Worm (Caenorhabditis elegans) whole organism, mixed stage, embryonic: ENCODE measurements around the gene pbs-6.

ENCODE experiments used
- M03D4.4 ChIP-seq: sonication (generic microtip); optimal IDR thresholded peaks from 2 replicates; lab custom pipeline; 2017; ENCODE audit warnings: mild to moderate bottlenecking, missing genetic modification characterization, missing compliant biosample characterization
- bed-3 ChIP-seq: fragments of 200-800 bp; sonication (Bioruptor generic); optimal IDR thresholded peaks from 3 replicates; lab custom pipeline; 2018; ENCODE audit warnings: mild to moderate bottlenecking, missing genetic modification characterization, moderate library complexity, missing compliant biosample characterization
- ceh-39 ChIP-seq: fragments of 150-350 bp; optimal IDR thresholded peaks from 2 replicates; lab custom pipeline; 2014; ENCODE audit warnings: missing biosample characterization, missing genetic modification characterization
- ceh-43 ChIP-seq: fragments of 200-800 bp; sonication (Bioruptor generic); optimal IDR thresholded peaks from 2 replicates; lab custom pipeline; 2018; ENCODE audit warnings: mild to moderate bottlenecking, missing genetic modification characterization, moderate library complexity, missing compliant biosample characterization
- ceh-83 ChIP-seq: fragments of 200-800 bp; sonication (Bioruptor generic); optimal IDR thresholded peaks from 2 replicates; lab custom pipeline; 2018; ENCODE audit warnings: mild to moderate bottlenecking, missing genetic modification characterization, missing compliant biosample characterization
- ces-1 ChIP-seq: fragments of 150-350 bp; optimal IDR thresholded peaks from 2 replicates; lab custom pipeline; 2014; ENCODE audit warnings: missing biosample characterization, missing genetic modification reagents, missing genetic modification characterization
- cnd-1 ChIP-seq: fragments of 200-800 bp; sonication (Bioruptor generic); optimal IDR thresholded peaks from 2 replicates; lab custom pipeline; 2018; ENCODE audit warnings: mild to moderate bottlenecking, missing genetic modification characterization, missing compliant biosample characterization
- drap-1 ChIP-seq: fragments of 200-800 bp; sonication (Bioruptor generic); optimal IDR thresholded peaks from 3 replicates; lab custom pipeline; 2018; ENCODE audit warnings: mild to moderate bottlenecking, missing genetic modification characterization, missing compliant biosample characterization
- elt-1 ChIP-seq: sonication (generic microtip); optimal IDR thresholded peaks from 2 replicates; lab custom pipeline; 2017; ENCODE audit warnings: missing genetic modification characterization, mild to moderate bottlenecking, missing compliant biosample characterization, antibody characterized with exemption, moderate library complexity, borderline replicate concordance; ENCODE audit not compliant: insufficient read depth
- flh-1 ChIP-seq: fragments of 200-800 bp; sonication (Bioruptor generic); optimal IDR thresholded peaks from 2 replicates; lab custom pipeline; 2018; ENCODE audit warnings: mild to moderate bottlenecking, missing genetic modification characterization, moderate library complexity, missing compliant biosample characterization
- ham-2 ChIP-seq: fragments of 200-800 bp; sonication (Bioruptor generic); optimal IDR thresholded peaks from 2 replicates; lab custom pipeline; 2018; ENCODE audit warnings: mild to moderate bottlenecking, missing genetic modification characterization, missing compliant biosample characterization
- hlh-1 ChIP-seq: fragments of 150-350 bp; optimal IDR thresholded peaks from 2 replicates; lab custom pipeline; 2014; ENCODE audit warnings: missing biosample characterization, missing genetic modification reagents, missing genetic modification characterization
- lin-13 ChIP-seq: fragments of 150-350 bp; optimal IDR thresholded peaks from 2 replicates; lab custom pipeline; 2014; ENCODE audit warnings: missing biosample characterization, missing genetic modification characterization
- lsy-2 ChIP-seq: fragments of 150-350 bp; optimal IDR thresholded peaks from 2 replicates; lab custom pipeline; 2014; ENCODE audit warnings: missing biosample characterization, missing genetic modification characterization
- mls-2 ChIP-seq: sonication (generic microtip); optimal IDR thresholded peaks from 2 replicates; lab custom pipeline; 2016; ENCODE audit warnings: mild to moderate bottlenecking, missing genetic modification characterization, moderate library complexity, missing compliant biosample characterization
- nhr-12 ChIP-seq: fragments of 150-350 bp; optimal IDR thresholded peaks from 2 replicates; lab custom pipeline; 2014; ENCODE audit warnings: missing biosample characterization, missing genetic modification characterization
- nhr-2 ChIP-seq: fragments of 150-350 bp; optimal IDR thresholded peaks from 2 replicates; lab custom pipeline; 2014; ENCODE audit warnings: missing biosample characterization, missing genetic modification characterization
- nhr-237 ChIP-seq: fragments of 150-350 bp; optimal IDR thresholded peaks from 2 replicates; lab custom pipeline; 2014; ENCODE audit warnings: missing biosample characterization, missing genetic modification characterization
- nhr-28 ChIP-seq: fragments of 150-350 bp; optimal IDR thresholded peaks from 2 replicates; lab custom pipeline; 2014; ENCODE audit warnings: missing biosample characterization, missing genetic modification characterization
- pha-4 ChIP-seq: fragments of 150-350 bp; optimal IDR thresholded peaks from 2 replicates; lab custom pipeline; 2018; ENCODE audit warnings: missing biosample characterization, missing genetic modification reagents, missing genetic modification characterization
- sptf-1 ChIP-seq: sonication (generic microtip); optimal IDR thresholded peaks from 2 replicates; lab custom pipeline; 2017; ENCODE audit warnings: mild to moderate bottlenecking, missing genetic modification characterization, moderate library complexity, missing compliant biosample characterization
- tbx-8 ChIP-seq: fragments of 200-800 bp; sonication (Bioruptor generic); optimal IDR thresholded peaks from 2 replicates; lab custom pipeline; 2018; ENCODE audit warnings: mild to moderate bottlenecking, missing genetic modification characterization, moderate library complexity, missing compliant biosample characterization
- unc-120 ChIP-seq: sonication (generic microtip); optimal IDR thresholded peaks from 2 replicates; lab custom pipeline; 2017; ENCODE audit warnings: missing genetic modification characterization, missing compliant biosample characterization; ENCODE audit not compliant: poor library complexity, severe bottlenecking
- unc-39 ChIP-seq: fragments of 150-350 bp; optimal IDR thresholded peaks from 2 replicates; lab custom pipeline; 2014; ENCODE audit warnings: missing biosample characterization, missing genetic modification characterization
- unc-62 ChIP-seq: fragments of 150-350 bp; optimal IDR thresholded peaks from 2 replicates; lab custom pipeline; 2014; ENCODE audit warnings: missing biosample characterization, missing genetic modification reagents, missing genetic modification characterization
- zip-8 ChIP-seq: fragments of 150-350 bp; optimal IDR thresholded peaks from 2 replicates; lab custom pipeline; 2014; ENCODE audit warnings: missing biosample characterization, missing genetic modification characterization
- ztf-11 ChIP-seq: fragments of 150-350 bp; optimal IDR thresholded peaks from 2 replicates; lab custom pipeline; 2014; ENCODE audit warnings: missing biosample characterization, missing genetic modification characterization

pbs-6 gene

ce11 chrIII:8229480-8229879 is 14.4 kb downstream of the pbs-6 start:
- TF ChIP-seq unc-120 (tag; lab: Kevin White, UChicago) (no peak), sptf-1 (tag; lab: Kevin White, UChicago) (no peak), nhr-237 (tag; lab: Kevin White, UChicago) (no peak), ceh-43 (no peak), nhr-28 (tag; lab: Kevin White, UChicago) (no peak), ceh-83 (no peak), tbx-8 (GFP tag; lab: Kevin White, UChicago) (no peak), unc-62 (no peak), ham-2 (no peak), pha-4 (tag; lab: Kevin White, UChicago) (no peak), bed-3 (GFP tag; lab: Kevin White, UChicago) (no peak), M03D4.4 (tag; lab: Kevin White, UChicago) (no peak), elt-1 (tag; lab: Kevin White, UChicago) (no peak)
- TF ChIP-seq, all 35 proteins: peak for 0

- TF ChIP-seq mls-2 (no peak), ceh-39 (tag; lab: Kevin White, UChicago) (no peak), bed-3 (GFP tag; lab: Kevin White, UChicago) (no peak), zip-8 (no peak), unc-120 (tag; lab: Kevin White, UChicago) (no peak), unc-62 (no peak), nhr-12 (tag; lab: Kevin White, UChicago) (no peak), nhr-2 (tag; lab: Kevin White, UChicago) (no peak), ham-2 (no peak), ceh-83 (no peak), drap-1 (GFP tag; lab: Kevin White, UChicago) (no peak), pha-4 (tag; lab: Kevin White, UChicago) (no peak)
These were observed 15.0 kb downstream of the pbs-6 start for ce11 chrIII:8228916-8229315.

DNA sequence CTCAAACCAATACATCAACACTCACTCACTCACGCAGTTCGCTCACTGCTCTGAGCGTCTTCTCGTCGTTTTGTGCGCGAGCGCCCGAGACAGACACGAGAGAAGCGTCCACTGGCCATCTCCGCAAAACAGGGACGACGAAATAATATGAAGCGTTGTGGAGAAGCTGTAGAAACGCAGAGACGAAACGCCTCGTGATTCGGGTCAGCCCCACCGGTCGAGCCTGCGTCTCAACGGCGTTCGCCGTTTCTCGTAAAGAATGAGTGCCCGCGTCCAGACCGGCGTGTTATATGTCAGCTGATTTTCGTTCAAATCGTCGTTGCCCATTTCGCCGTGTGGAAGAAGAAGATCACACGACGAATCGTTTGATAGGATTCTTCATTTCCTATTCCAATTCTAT is 16.4 kb downstream of the pbs-6 start, which contains the start of gene fbxl-1:
TSS of gene fbxl-1 (plus strand) at position 320 of the 400 bp plus-strand sequence.
- TF ChIP-seq mls-2 (peak; percentile 35), ham-2 (peak; percentile 33), drap-1 (GFP tag; lab: Kevin White, UChicago) (peak; percentile 34), unc-120 (tag; lab: Kevin White, UChicago) (peak; percentile 71), hlh-1 (tag; lab: Kevin White, UChicago) (no peak), elt-1 (tag; lab: Kevin White, UChicago) (no peak)

ce11 chrIII:8226178-8226577 is 17.7 kb downstream of the pbs-6 start, which contains the start of gene rfs-1:
TSS of gene rfs-1 (plus strand) at chrIII:8226478.
- TF ChIP-seq unc-62: no peak
- TF ChIP-seq drap-1 (GFP tag; lab: Kevin White, UChicago): no peak
- no peak for TF ChIP-seq mls-2
- TF ChIP-seq ztf-11 (tag; lab: Kevin White, UChicago): no peak
- TF ChIP-seq lin-13 (tag; lab: Kevin White, UChicago): no peak
- TF ChIP-seq nhr-28 (tag; lab: Kevin White, UChicago): no peak
- TF ChIP-seq unc-39 (tag; lab: Kevin White, UChicago): no peak
- TF ChIP-seq tbx-8 (GFP tag; lab: Kevin White, UChicago): no peak
- TF ChIP-seq nhr-2 (tag; lab: Kevin White, UChicago): no peak
- TF ChIP-seq ceh-39 (tag; lab: Kevin White, UChicago): no peak
- TF ChIP-seq sptf-1 (tag; lab: Kevin White, UChicago): no peak
- TF ChIP-seq cnd-1 (tag; lab: Kevin White, UChicago): no peak
- TF ChIP-seq nhr-237 (tag; lab: Kevin White, UChicago): no peak

DNA sequence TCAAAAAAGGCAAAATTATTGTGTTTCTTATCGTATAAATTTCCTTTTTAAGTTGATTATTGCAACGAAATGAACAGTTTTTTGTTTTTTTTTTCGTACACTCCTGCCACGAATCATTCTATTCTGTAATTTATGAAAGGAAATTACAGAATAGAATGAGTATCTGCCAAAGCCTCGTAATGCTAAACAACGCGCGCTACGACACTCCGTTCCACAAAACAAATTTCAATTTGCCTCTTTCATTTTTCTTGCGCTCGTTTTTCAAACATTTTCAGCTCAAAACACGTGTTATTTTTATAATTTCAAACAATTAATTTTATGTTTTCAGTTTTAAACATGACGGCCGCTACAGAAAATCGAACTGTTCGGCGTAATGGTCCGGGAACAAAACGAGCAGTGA is 19.1 kb downstream of the pbs-6 start, which contains the start of gene mob-4:
TSS of gene mob-4 (plus strand) at position 329 of the 400 bp plus-strand sequence.
- TF ChIP-seq ces-1 (GFP tag; lab: Kevin White, UChicago) (no peak), nhr-28 (tag; lab: Kevin White, UChicago) (no peak)

ce11 chrIII:8220081-8220480 is 23.8 kb downstream of the pbs-6 start:
- TF ChIP-seq nhr-2 (tag; lab: Kevin White, UChicago): peak; percentile 31
- TF ChIP-seq zip-8: peak; percentile 27
- TF ChIP-seq lsy-2 (tag; lab: Kevin White, UChicago): no peak
- TF ChIP-seq flh-1 (GFP tag; lab: Kevin White, UChicago): no peak
